Fruit fly (Drosophila melanogaster): ENCODE measurements around the gene ranshi.

DNA sequence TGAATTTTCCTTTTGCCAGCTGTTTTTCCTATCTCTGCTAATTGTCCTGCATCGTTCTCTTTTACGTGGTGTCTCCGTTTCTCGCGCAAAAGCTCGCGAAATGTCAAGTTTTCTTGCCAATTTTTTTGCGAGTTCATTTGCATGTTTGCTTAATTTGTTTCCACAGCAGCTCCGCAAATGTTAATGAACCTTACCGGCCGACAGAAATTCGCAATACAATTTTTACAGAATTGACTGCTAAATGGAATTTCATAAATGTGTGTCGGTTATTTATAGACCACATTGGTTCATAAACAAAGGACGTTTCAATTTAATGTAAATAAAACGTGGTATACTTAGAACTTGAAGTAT is 19.3 kb upstream of the ranshi start:
- no peak for TF ChIP-seq Hr39 (GFP tag; optimal IDR thresholded peaks at IDR 0.05)
- TF ChIP-seq spab (GFP tag; optimal IDR thresholded peaks at IDR 0.05) = no peak
- TF ChIP-seq CG16779 (tag; optimal IDR thresholded peaks at IDR 0.05) = no peak
- TF ChIP-seq CG6808 (GFP tag; optimal IDR thresholded peaks at IDR 0.05) = no peak
- no peak for TF ChIP-seq svp (GFP tag)
- no peak for TF ChIP-seq acj6 (GFP tag; optimal IDR thresholded peaks at IDR 0.05)
- no peak for TF ChIP-seq CG11902 (GFP tag; optimal IDR thresholded peaks at IDR 0.05)
- TF ChIP-seq Lpt (GFP tag; optimal IDR thresholded peaks at IDR 0.05) = no peak
- TF ChIP-seq CG11294 (GFP tag; IDR thresholded peaks at IDR 0.05) = no peak
- no peak for TF ChIP-seq CG4318 (GFP tag; optimal IDR thresholded peaks at IDR 0.05)
- no peak for TF ChIP-seq Blimp-1 (GFP tag; optimal IDR thresholded peaks at IDR 0.05)
- no peak for TF ChIP-seq Eip78C (GFP tag)

All from whole organism, prepupa.